Fruit fly (Drosophila melanogaster): Measurements from ENCODE around the gene Rbsn-5.

The Rbsn-5 gene

DNA sequence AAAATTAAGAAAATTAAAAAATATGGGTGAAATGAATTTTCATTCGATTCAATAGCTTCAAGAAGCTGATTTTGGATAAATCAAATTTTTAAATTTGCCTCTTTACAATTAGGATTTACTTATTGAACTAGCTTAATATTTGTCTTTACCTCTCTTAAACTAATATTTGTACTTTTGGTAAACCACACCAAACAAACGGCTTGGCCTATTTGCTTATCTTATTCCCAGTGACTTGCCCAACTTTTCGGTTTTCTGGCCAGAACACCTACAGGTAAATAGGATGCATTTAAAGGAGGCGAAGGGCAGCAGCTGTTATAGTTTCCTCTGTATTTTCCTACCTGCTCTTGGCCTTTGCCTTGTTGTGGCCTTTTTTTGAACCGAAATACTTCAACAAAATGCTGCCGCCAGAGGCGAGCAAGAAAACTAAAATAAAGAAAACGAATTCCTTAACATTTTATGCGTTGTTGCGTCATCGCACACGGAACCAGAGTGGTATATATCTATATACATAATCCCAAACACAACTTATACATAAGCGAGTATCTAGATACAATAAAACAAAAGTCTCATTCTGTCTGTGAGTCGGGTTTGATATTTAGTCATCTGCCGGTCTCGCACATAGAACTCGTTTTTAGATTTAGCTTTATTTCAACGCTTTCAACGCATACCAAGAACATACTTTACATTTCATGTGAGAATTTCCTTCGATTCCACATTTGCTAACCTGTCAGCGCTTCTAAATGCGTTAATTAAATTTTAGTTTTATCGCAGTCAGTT lies 6.4 kb downstream of the Rbsn-5 start:
- TF ChIP-seq psq (optimal IDR thresholded peaks at IDR 0.05) = no peak
- no peak for TF ChIP-seq Sin3A (optimal IDR thresholded peaks at IDR 0.05)
- TF ChIP-seq insv (optimal IDR thresholded peaks at IDR 0.05) = no peak

DNA sequence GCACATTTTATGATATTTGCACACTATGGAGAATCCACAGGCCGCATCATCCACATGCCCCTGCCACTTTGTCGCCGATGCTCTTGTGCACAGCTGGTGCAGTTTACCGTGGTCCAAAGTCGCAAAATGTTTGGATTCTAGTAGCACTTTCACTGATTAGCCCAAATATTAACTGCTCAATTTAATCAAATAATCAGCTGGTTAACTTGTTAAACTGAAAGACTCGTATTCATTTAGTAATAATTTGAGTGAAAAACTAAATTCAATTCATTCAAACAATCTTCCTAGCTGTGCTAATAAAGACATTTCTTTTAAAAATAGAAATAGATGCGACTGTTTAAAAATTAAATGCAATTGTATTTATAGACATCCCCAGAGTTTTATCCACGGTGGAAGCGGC lies 8.4 kb downstream of the Rbsn-5 start:
- TF ChIP-seq insv (optimal IDR thresholded peaks at IDR 0.05) (no peak), psq (optimal IDR thresholded peaks at IDR 0.05) (no peak), Myc (optimal IDR thresholded peaks at IDR 0.05) (no peak), h (optimal IDR thresholded peaks at IDR 0.05) (no peak)

DNA sequence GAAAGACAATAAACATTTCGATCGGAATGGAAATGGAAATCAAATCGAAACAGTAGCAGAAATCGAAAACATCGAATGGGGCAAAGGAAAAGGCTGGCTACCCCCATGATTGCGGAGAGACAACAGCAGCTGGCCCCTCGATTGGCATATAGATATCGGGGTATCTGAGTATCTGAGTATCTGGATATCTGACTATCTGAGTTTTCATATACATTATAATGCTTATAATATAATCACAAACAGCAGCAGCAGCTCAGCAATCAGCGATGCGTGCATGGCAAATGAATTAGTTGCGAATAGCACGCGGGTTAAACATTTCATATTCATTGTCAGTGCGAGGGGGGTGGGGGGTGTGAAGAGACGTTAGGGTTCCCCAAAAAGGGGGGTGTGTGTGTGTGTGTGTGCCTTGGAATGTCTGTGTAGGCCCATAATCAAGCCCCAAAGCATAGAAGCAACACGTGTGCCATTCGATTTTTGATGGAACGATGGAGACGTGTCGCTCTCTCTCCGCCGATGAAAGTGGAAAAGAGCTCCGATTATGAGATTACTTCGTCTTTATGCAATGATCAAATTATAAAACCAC lies 11.1 kb downstream of the Rbsn-5 start:
- TF ChIP-seq h (optimal IDR thresholded peaks at IDR 0.05) (no peak), psq (optimal IDR thresholded peaks at IDR 0.05) (no peak), Sin3A (optimal IDR thresholded peaks at IDR 0.05) (no peak)

DNA sequence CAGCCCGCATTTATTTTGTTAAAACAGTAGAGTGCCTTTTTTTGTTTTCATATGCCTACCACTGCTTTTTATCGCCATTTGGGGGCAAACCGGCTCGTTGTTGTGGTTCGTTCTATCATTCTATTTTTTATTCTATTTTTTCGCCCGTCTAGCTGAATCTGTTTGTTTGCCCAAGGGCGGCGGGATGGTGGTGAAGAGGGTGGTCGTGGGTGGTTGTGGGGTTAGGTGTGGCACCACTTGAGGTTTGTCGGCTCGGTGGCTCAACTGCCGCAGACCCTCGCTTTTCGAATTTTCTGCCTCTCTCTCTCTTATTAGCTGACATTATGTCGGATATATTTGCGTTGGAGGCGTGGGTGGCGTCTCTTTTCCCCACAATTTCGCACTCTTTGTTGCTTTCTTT lies 11.9 kb downstream of the Rbsn-5 start:
- TF ChIP-seq Sin3A (optimal IDR thresholded peaks at IDR 0.05) (no peak), Myc (optimal IDR thresholded peaks at IDR 0.05) (no peak), ttk (optimal IDR thresholded peaks at IDR 0.05) (no peak), psq (optimal IDR thresholded peaks at IDR 0.05) (no peak), insv (optimal IDR thresholded peaks at IDR 0.05) (no peak), h (optimal IDR thresholded peaks at IDR 0.05) (no peak)

DNA sequence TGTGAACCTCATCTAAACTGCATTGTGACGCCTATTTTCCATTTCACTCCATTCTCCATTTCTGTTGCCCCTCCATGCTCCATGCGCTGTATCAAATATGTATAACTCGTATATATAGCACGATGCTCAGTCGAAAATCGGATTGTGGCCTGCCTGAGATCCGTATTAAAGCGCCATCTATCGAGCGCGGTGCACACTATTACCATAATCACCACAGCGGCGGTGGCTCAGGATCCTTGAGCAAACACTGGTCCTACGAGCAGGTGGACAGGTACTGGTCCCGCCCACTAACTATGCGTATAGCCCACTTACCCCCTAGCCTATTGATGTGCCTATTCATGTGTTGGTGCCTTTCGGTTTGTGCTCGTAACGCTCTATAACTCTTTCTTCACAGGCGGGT lies 25.4 kb downstream of the Rbsn-5 start:
- TF ChIP-seq insv (optimal IDR thresholded peaks at IDR 0.05) = no peak
- TF ChIP-seq h (optimal IDR thresholded peaks at IDR 0.05) = no peak
- TF ChIP-seq ttk (optimal IDR thresholded peaks at IDR 0.05) = no peak
- no peak for TF ChIP-seq Sin3A (optimal IDR thresholded peaks at IDR 0.05)
- no peak for TF ChIP-seq Myc (optimal IDR thresholded peaks at IDR 0.05)
- TF ChIP-seq psq (optimal IDR thresholded peaks at IDR 0.05) = no peak

DNA sequence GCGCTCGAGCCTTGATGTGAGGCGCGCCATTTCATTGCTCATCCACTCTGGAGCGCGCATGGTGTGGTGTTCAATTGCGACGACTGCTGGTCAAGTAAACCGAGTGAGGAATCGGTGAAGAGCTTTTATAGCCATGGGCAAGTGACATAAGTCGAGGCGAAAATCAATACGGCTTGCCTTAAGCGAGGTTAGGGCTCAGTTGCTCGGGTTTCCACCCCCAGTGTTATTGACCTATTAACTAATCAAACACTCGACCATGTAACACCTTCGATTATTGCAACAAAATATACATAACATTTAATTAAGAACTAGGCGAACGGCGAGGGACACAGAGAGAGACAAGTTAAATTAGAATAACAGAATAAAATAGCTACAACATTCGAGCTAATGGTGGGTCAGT lies 31.0 kb downstream of the Rbsn-5 start, which contains the start of gene CG34134:
Gene CG34134, minus strand, starts transcription at position 101 of the 400 bp plus-strand sequence.
- TF ChIP-seq ttk (optimal IDR thresholded peaks at IDR 0.05) = no peak
- TF ChIP-seq psq (optimal IDR thresholded peaks at IDR 0.05) = no peak
- TF ChIP-seq Sin3A (optimal IDR thresholded peaks at IDR 0.05) = no peak
- no peak for TF ChIP-seq h (optimal IDR thresholded peaks at IDR 0.05)
- no peak for TF ChIP-seq Myc (optimal IDR thresholded peaks at IDR 0.05)
- no peak for TF ChIP-seq insv (optimal IDR thresholded peaks at IDR 0.05)

DNA sequence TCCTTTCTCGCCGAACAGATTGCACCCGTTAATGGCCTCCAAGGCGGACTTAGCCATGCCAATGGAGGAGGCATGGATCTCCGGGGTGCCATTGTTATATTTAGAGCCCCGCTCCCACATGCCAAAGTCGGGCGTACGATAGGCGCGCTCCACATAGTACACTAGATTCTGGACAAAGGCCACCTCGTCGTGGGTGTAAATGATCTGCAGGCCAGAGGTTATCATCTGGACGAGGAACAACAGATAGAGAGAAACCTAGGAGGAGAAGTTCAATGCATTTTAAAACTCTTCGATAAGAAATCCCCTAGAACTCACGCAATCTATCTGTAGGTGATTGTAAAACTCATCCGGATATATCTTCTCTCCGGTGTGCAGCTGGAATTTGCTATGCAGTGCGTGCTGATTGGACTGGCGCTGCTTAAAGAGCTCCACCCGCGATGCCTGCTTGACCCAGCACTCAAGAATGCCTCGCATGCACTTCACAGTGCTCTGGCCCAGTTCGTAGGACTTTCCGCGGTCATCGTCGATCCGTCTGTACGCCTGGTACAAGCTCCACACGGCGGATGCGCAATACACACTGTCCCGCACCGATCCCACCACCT lies 36.2 kb downstream of the Rbsn-5 start:
- TF ChIP-seq Sin3A (optimal IDR thresholded peaks at IDR 0.05) (no peak), ttk (optimal IDR thresholded peaks at IDR 0.05) (no peak), psq (optimal IDR thresholded peaks at IDR 0.05) (no peak), Myc (optimal IDR thresholded peaks at IDR 0.05) (no peak), h (optimal IDR thresholded peaks at IDR 0.05) (no peak), insv (optimal IDR thresholded peaks at IDR 0.05) (no peak)

DNA sequence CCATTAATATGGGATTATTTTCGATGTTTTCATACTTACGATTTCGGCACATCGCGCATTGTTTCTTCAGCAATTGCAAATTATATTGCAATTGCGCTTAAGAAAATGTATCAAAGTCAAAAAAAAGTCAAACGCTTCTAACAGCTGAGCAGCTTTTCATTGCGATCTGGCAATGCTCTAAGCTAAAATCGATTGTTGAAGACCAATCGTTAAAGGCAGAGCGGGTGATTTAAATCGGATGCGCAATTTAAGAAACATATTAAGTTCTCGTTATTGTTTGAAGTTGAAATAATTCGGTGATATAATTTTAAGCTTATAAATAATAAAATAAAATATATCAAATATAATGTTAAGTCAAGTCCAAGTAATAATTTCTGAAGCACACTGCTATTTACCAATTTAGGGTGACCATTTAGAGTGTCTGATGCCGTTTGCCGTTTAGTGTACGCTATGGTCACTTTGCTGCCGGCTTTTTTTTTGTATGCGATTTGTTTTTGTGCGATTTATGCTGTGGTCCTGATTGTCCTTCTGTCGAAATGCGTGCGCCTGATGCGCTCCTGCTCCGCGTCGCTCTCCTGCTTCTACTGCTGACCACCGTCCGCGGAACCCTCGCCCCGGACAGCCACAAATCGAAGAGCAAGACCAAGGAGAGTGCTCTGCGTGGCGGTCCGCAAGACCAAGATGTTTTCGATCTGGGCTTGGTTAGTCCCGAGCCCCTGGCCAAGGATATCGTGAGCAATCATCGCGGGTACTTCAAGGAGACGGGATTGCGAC lies 37.3 kb downstream of the Rbsn-5 start, which contains the start of the genes CG8475 and CG8460:
Gene CG8475, minus strand, starts transcription at position 162 of the 774 bp plus-strand sequence.
Gene CG8460, plus strand, starts transcription at position 437 of the 774 bp plus-strand sequence.
- TF ChIP-seq Myc (optimal IDR thresholded peaks at IDR 0.05) (no peak), insv (optimal IDR thresholded peaks at IDR 0.05) (no peak), ttk (optimal IDR thresholded peaks at IDR 0.05) (no peak), Sin3A (optimal IDR thresholded peaks at IDR 0.05) (no peak), psq (optimal IDR thresholded peaks at IDR 0.05) (no peak), h (optimal IDR thresholded peaks at IDR 0.05) (no peak)

DNA sequence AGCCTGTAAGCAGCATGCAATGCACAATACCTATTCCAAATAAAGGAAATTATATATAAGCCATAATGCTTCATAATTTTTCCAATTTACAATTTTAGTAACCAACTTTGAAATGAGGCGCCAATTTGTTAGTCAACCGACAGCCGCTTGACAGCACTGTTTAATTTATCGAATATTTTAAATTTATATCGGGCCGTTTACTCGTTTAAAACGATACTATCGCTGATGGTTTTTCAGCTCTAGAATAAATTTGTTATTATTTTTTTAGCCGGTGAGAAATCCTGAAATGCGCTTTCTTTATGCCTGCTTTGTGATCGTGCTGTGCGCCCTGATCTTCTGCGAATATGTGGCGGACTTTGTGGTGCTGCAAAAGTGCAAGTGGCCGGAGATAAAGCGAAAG lies 39.1 kb downstream of the Rbsn-5 start, which contains the start of gene PGAP5:
Gene PGAP5, plus strand, starts transcription at position 126 of the 400 bp plus-strand sequence.
- TF ChIP-seq Sin3A (optimal IDR thresholded peaks at IDR 0.05) = no peak
- TF ChIP-seq h (optimal IDR thresholded peaks at IDR 0.05) = no peak
- no peak for TF ChIP-seq psq (optimal IDR thresholded peaks at IDR 0.05)
- no peak for TF ChIP-seq ttk (optimal IDR thresholded peaks at IDR 0.05)
- no peak for TF ChIP-seq Myc (optimal IDR thresholded peaks at IDR 0.05)
- TF ChIP-seq insv (optimal IDR thresholded peaks at IDR 0.05) = no peak

DNA sequence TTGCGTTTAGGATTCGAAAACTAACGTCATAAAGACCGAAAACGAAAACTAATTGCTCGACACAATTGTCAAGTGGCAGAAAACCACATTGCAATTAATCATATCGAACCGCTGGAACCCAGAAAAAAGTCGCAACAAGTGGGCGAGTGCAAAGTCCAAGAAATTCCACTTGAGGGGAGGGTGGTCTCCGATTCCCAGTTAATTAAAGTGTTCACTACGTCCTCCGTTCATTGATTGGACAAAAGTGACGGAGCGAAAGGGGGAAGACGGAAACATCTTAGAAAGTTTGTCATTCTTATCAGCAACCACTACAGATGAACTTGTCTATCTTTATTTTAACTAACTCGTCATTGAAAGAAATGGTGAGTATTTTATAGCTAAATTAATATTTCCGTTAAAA lies 42.9 kb downstream of the Rbsn-5 start:
- no peak for TF ChIP-seq h (optimal IDR thresholded peaks at IDR 0.05)
- no peak for TF ChIP-seq psq (optimal IDR thresholded peaks at IDR 0.05)
- no peak for TF ChIP-seq ttk (optimal IDR thresholded peaks at IDR 0.05)
- no peak for TF ChIP-seq insv (optimal IDR thresholded peaks at IDR 0.05)
- no peak for TF ChIP-seq Sin3A (optimal IDR thresholded peaks at IDR 0.05)
- no peak for TF ChIP-seq Myc (optimal IDR thresholded peaks at IDR 0.05)

DNA sequence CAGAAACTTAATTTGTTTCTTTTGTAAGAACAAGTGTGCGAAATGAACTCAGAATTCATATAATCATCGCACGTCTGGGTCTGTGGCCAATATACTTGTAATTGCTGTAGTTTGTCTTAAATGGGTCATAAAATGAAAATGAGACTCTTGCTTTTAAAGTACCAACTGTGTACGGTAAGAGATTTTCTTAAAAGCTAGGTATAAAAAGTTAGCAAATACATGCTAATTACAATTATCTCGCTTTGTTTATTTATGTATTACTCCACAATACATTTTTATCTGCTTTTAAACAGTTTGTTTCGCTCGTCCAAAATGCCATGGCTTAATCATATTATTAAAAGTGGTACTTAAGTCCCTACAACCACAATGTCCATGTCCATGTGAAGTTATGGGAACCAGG lies 44.1 kb downstream of the Rbsn-5 start:
- no peak for TF ChIP-seq h (optimal IDR thresholded peaks at IDR 0.05)
- no peak for TF ChIP-seq ttk (optimal IDR thresholded peaks at IDR 0.05)
- no peak for TF ChIP-seq Sin3A (optimal IDR thresholded peaks at IDR 0.05)
- TF ChIP-seq insv (optimal IDR thresholded peaks at IDR 0.05) = no peak
- TF ChIP-seq psq (optimal IDR thresholded peaks at IDR 0.05) = no peak
- no peak for TF ChIP-seq Myc (optimal IDR thresholded peaks at IDR 0.05)

DNA sequence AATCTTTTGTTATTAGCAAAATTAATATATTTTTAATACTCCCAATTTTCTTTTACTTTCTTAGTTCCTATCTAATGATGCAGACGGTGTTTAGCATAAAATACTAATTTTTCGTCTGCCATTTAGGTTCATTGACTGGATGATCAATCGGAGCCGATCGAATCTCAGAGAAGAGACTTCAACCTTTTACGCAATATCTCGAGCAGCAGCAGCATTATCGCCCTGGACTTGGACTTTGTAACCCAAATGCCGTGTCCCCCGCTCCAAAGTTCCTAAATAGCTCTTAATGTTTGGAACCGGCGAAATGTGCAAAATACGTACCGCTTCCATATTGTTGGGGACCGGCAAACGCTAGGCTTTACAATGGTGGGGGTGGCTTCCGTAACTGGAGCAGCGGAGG lies 44.7 kb downstream of the Rbsn-5 start:
- TF ChIP-seq insv (optimal IDR thresholded peaks at IDR 0.05) (no peak), psq (optimal IDR thresholded peaks at IDR 0.05) (no peak), Sin3A (optimal IDR thresholded peaks at IDR 0.05) (no peak), ttk (optimal IDR thresholded peaks at IDR 0.05) (no peak), h (optimal IDR thresholded peaks at IDR 0.05) (no peak), Myc (optimal IDR thresholded peaks at IDR 0.05) (no peak)

Data from Kc167 (cell line).